Worm (Caenorhabditis elegans) whole organism, L2 larva: ENCODE results near the gene C37C3.2.
A peak's percentile ranks its signal among the peaks of the same experiment; 100 is the strongest.

Source experiments
- C34F6.9 ChIP-seq: fragments of 150-350 bp; optimal IDR thresholded peaks from 2 replicates; lab custom pipeline; 2014; ENCODE audit warnings: missing biosample characterization, missing genetic modification characterization
- F13H6.1 ChIP-seq: sonication (generic microtip); optimal IDR thresholded peaks from 2 replicates; lab custom pipeline; 2016; ENCODE audit warnings: missing genetic modification characterization, missing compliant biosample characterization
- R02D3.7 ChIP-seq: fragments of 150-350 bp; optimal IDR thresholded peaks from 2 replicates; lab custom pipeline; 2014; ENCODE audit warnings: missing biosample characterization, missing genetic modification characterization
- Y55F3AM.14 ChIP-seq: fragments of 200-800 bp; sonication (Bioruptor generic); optimal IDR thresholded peaks from 2 replicates; lab custom pipeline; 2018; ENCODE audit warnings: mild to moderate bottlenecking, missing genetic modification characterization, missing compliant biosample characterization
- ZK546.5 ChIP-seq: sonication (generic microtip); optimal IDR thresholded peaks from 2 replicates; lab custom pipeline; 2017; ENCODE audit warnings: missing biosample characterization, missing genetic modification characterization
- aly-2 ChIP-seq: fragments of 150-350 bp; optimal IDR thresholded peaks from 2 replicates; lab custom pipeline; 2014; ENCODE audit warnings: missing biosample characterization, missing genetic modification characterization
- ama-1 ChIP-seq: fragments of 150-350 bp; optimal IDR thresholded peaks from 2 replicates; lab custom pipeline; 2018; ENCODE audit warnings: inconsistent platforms
- blmp-1 ChIP-seq: sonication (generic microtip); optimal IDR thresholded peaks from 2 replicates; lab custom pipeline; 2017; ENCODE audit warnings: missing genetic modification characterization, mild to moderate bottlenecking, missing compliant biosample characterization, antibody characterized with exemption, moderate library complexity; ENCODE audit not compliant: insufficient read depth
- ceh-16 ChIP-seq: fragments of 150-350 bp; optimal IDR thresholded peaks from 2 replicates; lab custom pipeline; 2014; ENCODE audit warnings: missing biosample characterization, missing genetic modification characterization
- crh-2 ChIP-seq: sonication (generic microtip); optimal IDR thresholded peaks from 2 replicates; lab custom pipeline; 2017; ENCODE audit warnings: missing biosample characterization, missing genetic modification characterization
- dmd-4 ChIP-seq: sonication (generic microtip); optimal IDR thresholded peaks from 2 replicates; lab custom pipeline; 2017; ENCODE audit warnings: missing biosample characterization, missing genetic modification characterization
- egl-27 ChIP-seq: sonication (generic microtip); optimal IDR thresholded peaks from 3 replicates; lab custom pipeline; 2017; ENCODE audit warnings: missing biosample characterization, missing genetic modification reagents, missing genetic modification characterization
- elt-1 ChIP-seq: fragments of 150-350 bp; optimal IDR thresholded peaks from 2 replicates; lab custom pipeline; 2014; ENCODE audit warnings: missing biosample characterization, missing genetic modification characterization
- elt-3 ChIP-seq: sonication (generic microtip); optimal IDR thresholded peaks from 2 replicates; lab custom pipeline; 2017; ENCODE audit warnings: missing biosample characterization, missing genetic modification characterization
- fos-1 ChIP-seq: fragments of 150-350 bp; optimal IDR thresholded peaks from 2 replicates; lab custom pipeline; 2014; ENCODE audit warnings: missing biosample characterization, missing genetic modification characterization
- gmeb-1 ChIP-seq: fragments of 150-350 bp; optimal IDR thresholded peaks from 2 replicates; lab custom pipeline; 2014; ENCODE audit warnings: missing biosample characterization, missing genetic modification characterization
- lin-11 ChIP-seq: fragments of 150-350 bp; sonication (generic microtip); optimal IDR thresholded peaks from 2 replicates; lab custom pipeline; 2014; ENCODE audit warnings: missing biosample characterization, missing genetic modification characterization, inconsistent platforms, mixed read lengths
- lin-13 ChIP-seq: fragments of 150-350 bp; optimal IDR thresholded peaks from 2 replicates; lab custom pipeline; 2014; ENCODE audit warnings: missing biosample characterization, missing genetic modification reagents, missing genetic modification characterization
- lsy-2 ChIP-seq, 2 experiments: fragments of 150-350 bp in 1 of 2; sonication (generic microtip) in 1 of 2; optimal IDR thresholded peaks; 2 replicates each; lab custom pipeline; 2014 to 2017; ENCODE audit warnings: missing biosample characterization in 2 of 2, missing genetic modification characterization in 2 of 2
- mab-5 ChIP-seq: fragments of 150-350 bp; optimal IDR thresholded peaks from 2 replicates; lab custom pipeline; 2014; ENCODE audit warnings: missing biosample characterization, missing genetic modification characterization
- mdl-1 ChIP-seq, 2 experiments: fragments of 150-350 bp in 1 of 2; sonication (generic microtip) in 1 of 2; optimal IDR thresholded peaks; 2 replicates each; lab custom pipeline; 2017; ENCODE audit warnings: missing biosample characterization in 2 of 2, missing genetic modification characterization in 2 of 2
- nhr-10 ChIP-seq: sonication (generic microtip); optimal IDR thresholded peaks from 2 replicates; lab custom pipeline; 2017; ENCODE audit warnings: missing biosample characterization, missing genetic modification characterization
- nhr-11 ChIP-seq: fragments of 150-350 bp; optimal IDR thresholded peaks from 2 replicates; lab custom pipeline; 2014; ENCODE audit warnings: missing biosample characterization, missing genetic modification characterization
- nhr-12 ChIP-seq: fragments of 150-350 bp; optimal IDR thresholded peaks from 2 replicates; lab custom pipeline; 2014; ENCODE audit warnings: missing biosample characterization, missing genetic modification characterization
- nhr-129 ChIP-seq: fragments of 150-350 bp; optimal IDR thresholded peaks from 2 replicates; lab custom pipeline; 2014; ENCODE audit warnings: missing biosample characterization, missing genetic modification characterization
- nhr-21 ChIP-seq: fragments of 150-350 bp; optimal IDR thresholded peaks from 2 replicates; lab custom pipeline; 2014; ENCODE audit warnings: missing biosample characterization, missing genetic modification characterization
- nhr-23 ChIP-seq: fragments of 150-350 bp; optimal IDR thresholded peaks from 2 replicates; lab custom pipeline; 2014; ENCODE audit warnings: missing biosample characterization, missing genetic modification reagents, missing genetic modification characterization
- nhr-237 ChIP-seq: fragments of 150-350 bp; optimal IDR thresholded peaks from 2 replicates; lab custom pipeline; 2014; ENCODE audit warnings: missing biosample characterization, missing genetic modification characterization
- nhr-25 ChIP-seq: fragments of 150-350 bp; sonication (generic microtip); optimal IDR thresholded peaks from 3 replicates; lab custom pipeline; 2014; ENCODE audit warnings: missing biosample characterization, missing genetic modification characterization
- nhr-6 ChIP-seq: fragments of 150-350 bp; optimal IDR thresholded peaks from 2 replicates; lab custom pipeline; 2014; ENCODE audit warnings: missing biosample characterization, missing genetic modification characterization
- nhr-77 ChIP-seq: fragments of 150-350 bp; optimal IDR thresholded peaks from 2 replicates; lab custom pipeline; 2014; ENCODE audit warnings: missing biosample characterization, missing genetic modification characterization
- peb-1 ChIP-seq: fragments of 150-350 bp; optimal IDR thresholded peaks from 2 replicates; lab custom pipeline; 2014; ENCODE audit warnings: missing biosample characterization, missing genetic modification characterization
- sem-4 ChIP-seq: fragments of 150-350 bp; optimal IDR thresholded peaks from 2 replicates; lab custom pipeline; 2014; ENCODE audit warnings: missing biosample characterization, missing genetic modification reagents, missing genetic modification characterization
- skn-1 ChIP-seq: sonication (generic microtip); optimal IDR thresholded peaks from 2 replicates; lab custom pipeline; 2017; ENCODE audit warnings: missing biosample characterization, missing genetic modification characterization
- sma-3 ChIP-seq: sonication (generic microtip); optimal IDR thresholded peaks from 2 replicates; lab custom pipeline; 2016; ENCODE audit warnings: missing genetic modification reagents, missing genetic modification characterization, missing compliant biosample characterization
- sma-9 ChIP-seq, 2 experiments: fragments of 150-350 bp in 1 of 2; sonication (generic microtip) in 1 of 2; optimal IDR thresholded peaks; 2 replicates each; lab custom pipeline; 2014 to 2016; ENCODE audit warnings: missing genetic modification characterization in 2 of 2, mild to moderate bottlenecking in 1 of 2, missing biosample characterization in 1 of 2, missing compliant biosample characterization in 1 of 2, missing genetic modification reagents in 1 of 2, moderate library complexity in 1 of 2
- snpc-4 ChIP-seq: fragments of 150-350 bp; optimal IDR thresholded peaks from 2 replicates; lab custom pipeline; 2014; ENCODE audit warnings: missing biosample characterization, missing genetic modification characterization
- unc-55 ChIP-seq: fragments of 150-350 bp; sonication (generic microtip); optimal IDR thresholded peaks from 3 replicates; lab custom pipeline; 2014; ENCODE audit warnings: missing biosample characterization, missing genetic modification reagents, missing genetic modification characterization
- zag-1 ChIP-seq: fragments of 150-350 bp; optimal IDR thresholded peaks from 2 replicates; lab custom pipeline; 2014; ENCODE audit warnings: missing biosample characterization, missing genetic modification characterization
- ztf-1 ChIP-seq: fragments of 200-800 bp; sonication (Bioruptor generic); conservative IDR thresholded peaks from 2 replicates; pipeline ENCODE4 v1.3.6; 2022; ENCODE audit warnings: missing genetic modification characterization, missing compliant biosample characterization
- ztf-11 ChIP-seq: sonication (generic microtip); optimal IDR thresholded peaks from 2 replicates; lab custom pipeline; 2017; ENCODE audit warnings: missing biosample characterization, missing genetic modification characterization
- ztf-4 ChIP-seq: fragments of 150-350 bp; optimal IDR thresholded peaks from 2 replicates; lab custom pipeline; 2014; ENCODE audit warnings: missing biosample characterization, missing genetic modification characterization

The C37C3.2 gene

DNA sequence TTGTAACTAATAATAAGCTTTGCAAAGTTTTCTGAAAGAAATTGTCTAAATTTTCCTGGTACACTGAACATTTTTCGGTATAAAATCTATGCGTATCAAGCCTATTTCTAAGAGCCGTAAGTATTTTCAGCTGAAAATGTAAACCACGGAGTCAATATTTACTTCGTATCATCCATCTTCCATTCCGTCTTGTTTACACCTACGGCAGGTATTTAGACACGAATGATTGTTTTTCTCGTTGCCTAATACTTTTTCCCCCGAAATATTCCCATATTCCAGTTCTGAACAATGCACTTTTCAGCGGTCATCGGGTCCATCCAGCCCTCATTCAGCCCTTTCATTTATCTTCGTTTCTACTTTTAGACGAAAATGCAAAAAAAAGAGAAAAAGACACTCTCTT lies 8.1 kb upstream of the C37C3.2 start:
- no peak for TF ChIP-seq ztf-4 (tag; lab: Kevin White, UChicago)

DNA sequence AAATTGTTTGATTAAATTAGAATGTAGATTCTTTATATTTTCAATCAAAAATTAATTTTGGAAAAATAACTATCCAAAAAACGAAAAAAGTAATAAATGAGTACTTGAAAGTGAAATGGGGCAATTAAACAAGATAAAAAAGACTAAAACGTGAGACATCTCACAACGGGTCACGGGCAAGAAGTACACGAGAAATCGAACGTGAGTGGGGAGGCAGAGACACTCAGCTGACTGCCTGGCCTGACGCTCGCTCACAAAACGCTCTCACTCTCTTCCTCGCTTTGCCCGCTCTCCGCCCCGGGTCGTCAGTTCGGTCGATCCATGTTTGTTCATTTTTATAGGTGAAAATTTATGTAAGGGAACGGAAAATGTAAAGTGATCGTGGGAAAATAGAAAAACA lies 7.5 kb upstream of the C37C3.2 start:
- TF ChIP-seq nhr-10 (tag; lab: Kevin White, UChicago) (no peak), lin-11 (tag; lab: Kevin White, UChicago) (no peak), ztf-11 (tag; lab: Kevin White, UChicago) (no peak), elt-3 (tag; lab: Kevin White, UChicago) (no peak), C34F6.9 (peak; percentile 10), nhr-129 (peak; percentile 44), R02D3.7 (no peak), mab-5 (tag; lab: Kevin White, UChicago) (no peak), ZK546.5 (tag; lab: Kevin White, UChicago) (no peak), mdl-1 (tag; optimal IDR thresholded peaks at IDR 0.05; lab: Kevin White, UChicago) (peak in 1 of 2 experiments; percentile 16), aly-2 (tag; lab: Kevin White, UChicago) (no peak), nhr-237 (tag; lab: Kevin White, UChicago) (no peak), F13H6.1 (tag; lab: Kevin White, UChicago) (peak; percentile 32), fos-1 (tag; lab: Kevin White, UChicago) (peak; percentile 9), Y55F3AM.14 (GFP tag; lab: Kevin White, UChicago) (no peak)

DNA sequence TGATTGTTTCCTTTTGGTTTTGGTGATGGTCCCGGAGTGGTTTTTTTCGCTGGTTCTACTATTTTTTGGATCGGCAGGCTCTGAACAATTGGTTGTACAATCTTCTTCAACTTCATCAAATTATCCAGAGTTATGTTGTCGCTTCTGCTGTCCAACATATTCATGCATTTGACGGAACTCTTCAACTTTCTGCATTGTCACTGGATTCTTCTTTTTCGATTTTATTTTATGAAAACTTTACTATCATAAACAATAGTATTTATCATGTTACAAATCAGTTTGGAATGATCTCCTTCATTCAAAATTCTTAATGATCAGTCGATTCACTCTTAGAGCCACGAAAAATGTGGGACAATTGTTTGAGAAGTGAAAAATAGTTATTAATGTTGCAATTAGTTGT lies 3.7 kb upstream of the C37C3.2 start:
- no peak for TF ChIP-seq ztf-1 (GFP tag; lab: Robert Waterston, UW)
- no peak for TF ChIP-seq egl-27
- TF ChIP-seq nhr-237 (tag; lab: Kevin White, UChicago) = no peak
- no peak for TF ChIP-seq ceh-16 (tag; lab: Kevin White, UChicago)
- TF ChIP-seq nhr-10 (tag; lab: Kevin White, UChicago) = no peak

ce11 chrV:7853900-7854299 lies 1.8 kb upstream of the C37C3.2 start:
- TF ChIP-seq gmeb-1 (tag; lab: Kevin White, UChicago) (no peak), nhr-23 (tag; lab: Kevin White, UChicago) (no peak), zag-1 (no peak), nhr-12 (tag; lab: Kevin White, UChicago) (no peak), ama-1 (lab: Kevin White, UChicago) (no peak), nhr-6 (no peak), sma-9 (GFP tag; optimal IDR thresholded peaks at IDR 0.05; lab: Kevin White, UChicago) (no peak), sma-9 (tag; optimal IDR thresholded peaks at IDR 0.05; lab: Kevin White, UChicago) (no peak), crh-2 (tag; lab: Kevin White, UChicago) (no peak), nhr-77 (tag; lab: Kevin White, UChicago) (no peak), unc-55 (GFP tag; lab: Kevin White, UChicago) (peak; percentile 8), peb-1 (tag; lab: Kevin White, UChicago) (no peak), sma-3 (GFP tag; lab: Kevin White, UChicago) (no peak), elt-1 (no peak), C34F6.9 (peak; percentile 7), ztf-4 (tag; lab: Kevin White, UChicago) (no peak), fos-1 (tag; lab: Kevin White, UChicago) (no peak)

DNA sequence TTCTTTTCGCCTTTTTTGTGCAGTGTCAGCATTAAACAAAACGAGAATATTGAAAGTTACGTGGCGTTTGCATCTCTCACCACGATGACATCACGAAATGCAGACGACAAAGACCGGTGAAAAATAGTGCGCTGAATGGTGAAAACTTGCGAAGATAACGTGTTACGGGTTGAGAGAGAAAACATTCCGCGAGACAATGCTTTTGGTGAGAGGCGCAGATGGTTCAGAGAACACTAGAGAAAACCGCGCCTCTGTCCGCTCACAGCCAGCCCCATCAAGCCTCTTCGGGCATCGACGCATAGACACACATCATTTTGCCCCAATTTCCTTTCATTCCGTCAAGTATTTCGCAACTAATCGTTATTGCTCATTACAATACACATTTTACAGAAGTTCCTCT lies 1.1 kb upstream of the C37C3.2 start, which contains the start of the genes C37C3.9 and C37C3.18:
TSS of gene C37C3.9 (minus strand) at position 98 of the 400 bp plus-strand sequence.
TSS of gene C37C3.18 (plus strand) at position 391 of the 400 bp plus-strand sequence.
- TF ChIP-seq nhr-23 (tag; lab: Kevin White, UChicago) (no peak), sem-4 (tag; lab: Kevin White, UChicago) (peak; percentile 45), zag-1 (no peak), nhr-11 (no peak), nhr-25 (tag; lab: Kevin White, UChicago) (peak; percentile 59), ztf-4 (tag; lab: Kevin White, UChicago) (peak; percentile 31), gmeb-1 (tag; lab: Kevin White, UChicago) (peak; percentile 74), ama-1 (lab: Kevin White, UChicago) (peak; percentile 29), sma-3 (GFP tag; lab: Kevin White, UChicago) (peak; percentile 63), snpc-4 (peak; percentile 88), nhr-77 (tag; lab: Kevin White, UChicago) (no peak), fos-1 (tag; lab: Kevin White, UChicago) (peak; percentile 85), C34F6.9 (peak; percentile 86), dmd-4 (tag; lab: Kevin White, UChicago) (no peak), nhr-6 (peak; percentile 56), unc-55 (GFP tag; lab: Kevin White, UChicago) (peak; percentile 81), F13H6.1 (tag; lab: Kevin White, UChicago) (peak; percentile 79), skn-1 (tag; lab: Kevin White, UChicago) (peak; percentile 80), nhr-129 (peak; percentile 92), mdl-1 (tag; optimal IDR thresholded peaks at IDR 0.05; lab: Kevin White, UChicago) (peak in 1 of 2 experiments; percentile 58), lsy-2 (tag; optimal IDR thresholded peaks at IDR 0.05; lab: Kevin White, UChicago) (peak; percentile 0 to 83), lin-11 (tag; lab: Kevin White, UChicago) (peak; percentile 95), blmp-1 (tag; lab: Kevin White, UChicago) (peak; percentile 65), crh-2 (tag; lab: Kevin White, UChicago) (peak; percentile 99), ceh-16 (tag; lab: Kevin White, UChicago) (no peak), egl-27 (peak; percentile 71), nhr-21 (peak; percentile 79), nhr-12 (tag; lab: Kevin White, UChicago) (no peak), sma-9 (GFP tag; optimal IDR thresholded peaks at IDR 0.05; lab: Kevin White, UChicago) (peak; percentile 90), sma-9 (tag; optimal IDR thresholded peaks at IDR 0.05; lab: Kevin White, UChicago) (no peak), lin-13 (GFP tag; lab: Kevin White, UChicago) (peak; percentile 66), ztf-11 (tag; lab: Kevin White, UChicago) (no peak)
- TF ChIP-seq, all 48 proteins: peak for 23
